Fruit fly (Drosophila melanogaster) whole organism, prepupa: ENCODE data around the gene BOD1.

ENCODE experiments used
- Blimp-1 ChIP-seq: fragments of 200-800 bp; sonication (Bioruptor generic); optimal IDR thresholded peaks from 3 replicates; lab custom pipeline; 2017; ENCODE audit warnings: missing biosample characterization, missing genetic modification characterization, mild to moderate bottlenecking, moderate library complexity, missing genetic modification reagents
- CG10631 ChIP-seq: fragments of 200-800 bp; sonication (Bioruptor generic); optimal IDR thresholded peaks from 2 replicates; lab custom pipeline; 2016; ENCODE audit warnings: missing biosample characterization, missing genetic modification characterization
- CG11762 ChIP-seq: fragments of 200-800 bp; sonication (Bioruptor generic); optimal IDR thresholded peaks from 3 replicates; lab custom pipeline; 2016; ENCODE audit warnings: missing biosample characterization, missing genetic modification characterization; ENCODE audit not compliant: insufficient read depth
- CG11902 ChIP-seq: fragments of 200-800 bp; sonication (Bioruptor generic); optimal IDR thresholded peaks from 3 replicates; lab custom pipeline; 2016; ENCODE audit warnings: missing biosample characterization, missing genetic modification characterization
- CG1621 ChIP-seq: fragments of 200-800 bp; sonication (Bioruptor generic); optimal IDR thresholded peaks from 3 replicates; lab custom pipeline; 2018; ENCODE audit warnings: missing biosample characterization, mild to moderate bottlenecking, missing genetic modification characterization
- CG16779 ChIP-seq: fragments of 200-800 bp; sonication (Bioruptor generic); optimal IDR thresholded peaks from 3 replicates; lab custom pipeline; 2017; ENCODE audit warnings: missing biosample characterization, mild to moderate bottlenecking, missing genetic modification characterization
- CG3032 ChIP-seq: fragments of 200-800 bp; optimal IDR thresholded peaks from 2 replicates; lab custom pipeline; 2019; ENCODE audit warnings: missing biosample characterization, mild to moderate bottlenecking, missing genetic modification characterization, moderate library complexity
- CG31627 ChIP-seq: fragments of 200-800 bp; sonication (Bioruptor generic); optimal IDR thresholded peaks from 3 replicates; lab custom pipeline; 2016; ENCODE audit warnings: missing biosample characterization, missing genetic modification characterization
- CG3919 ChIP-seq: fragments of 200-800 bp; sonication (Bioruptor generic); optimal IDR thresholded peaks from 3 replicates; lab custom pipeline; 2016; ENCODE audit warnings: missing biosample characterization, missing genetic modification characterization
- CG4318 ChIP-seq: fragments of 200-800 bp; sonication (Bioruptor generic); optimal IDR thresholded peaks from 3 replicates; lab custom pipeline; 2017; ENCODE audit warnings: missing biosample characterization, mild to moderate bottlenecking, missing genetic modification characterization
- CG6163 ChIP-seq: fragments of 200-800 bp; sonication (Bioruptor generic); IDR thresholded peaks from 3 replicates; pipeline ENCODE4 v1.3.6; 2022; ENCODE audit warnings: missing biosample characterization, missing genetic modification characterization
- CG6276 ChIP-seq: fragments of 200-800 bp; sonication (Bioruptor generic); optimal IDR thresholded peaks from 2 replicates; lab custom pipeline; 2017; ENCODE audit warnings: missing biosample characterization, mild to moderate bottlenecking, missing genetic modification characterization
- CG6808 ChIP-seq: fragments of 200-800 bp; sonication (Bioruptor generic); optimal IDR thresholded peaks from 3 replicates; lab custom pipeline; 2017; ENCODE audit warnings: missing biosample characterization, missing genetic modification characterization, mild to moderate bottlenecking, moderate library complexity, missing genetic modification reagents
- CG6854 ChIP-seq: fragments of 200-800 bp; sonication (Bioruptor generic); optimal IDR thresholded peaks from 2 replicates; lab custom pipeline; 2017; ENCODE audit warnings: missing biosample characterization, mild to moderate bottlenecking, missing genetic modification characterization
- CG7368 ChIP-seq: fragments of 200-800 bp; sonication (Bioruptor generic); optimal IDR thresholded peaks from 3 replicates; lab custom pipeline; 2016; ENCODE audit warnings: missing biosample characterization, missing genetic modification characterization
- CG8119 ChIP-seq: fragments of 200-800 bp; sonication (Bioruptor generic); IDR thresholded peaks from 3 replicates; pipeline ENCODE4 v1.3.6; 2022; ENCODE audit warnings: missing biosample characterization, missing genetic modification characterization
- CG8319 ChIP-seq: fragments of 200-800 bp; sonication (Bioruptor generic); optimal IDR thresholded peaks from 3 replicates; lab custom pipeline; 2016; ENCODE audit warnings: missing biosample characterization, missing genetic modification characterization
- CG9139 ChIP-seq: fragments of 200-800 bp; sonication (Bioruptor generic); optimal IDR thresholded peaks from 3 replicates; lab custom pipeline; 2017; ENCODE audit warnings: missing biosample characterization, mild to moderate bottlenecking, missing genetic modification characterization
- Eip75B ChIP-seq: fragments of 200-800 bp; sonication (Bioruptor generic); optimal IDR thresholded peaks from 3 replicates; lab custom pipeline; 2016; ENCODE audit warnings: missing biosample characterization, missing genetic modification characterization
- Eip78C ChIP-seq: fragments of 200-800 bp; sonication (Bioruptor generic); peaks from one replicate; lab custom pipeline; 2016; ENCODE audit warnings: missing biosample characterization, missing genetic modification characterization
- Eip93F ChIP-seq: fragments of 200-800 bp; sonication (Bioruptor generic); optimal IDR thresholded peaks from 2 replicates; lab custom pipeline; 2016; ENCODE audit warnings: missing biosample characterization, mild to moderate bottlenecking, missing genetic modification characterization
- Ets96B ChIP-seq: fragments of 200-800 bp; optimal IDR thresholded peaks from 2 replicates; lab custom pipeline; 2019; ENCODE audit warnings: missing biosample characterization, mild to moderate bottlenecking, missing genetic modification characterization, moderate library complexity
- Gug ChIP-seq: fragments of 200-800 bp; sonication (Bioruptor generic); IDR thresholded peaks from 2 replicates; pipeline ENCODE4 v1.3.6; 2022; ENCODE audit warnings: missing biosample characterization, missing genetic modification characterization
- Hr38 ChIP-seq: sonication (Bioruptor generic); optimal IDR thresholded peaks from 2 replicates; lab custom pipeline; 2016; ENCODE audit warnings: missing biosample characterization, missing genetic modification characterization
- Hr39 ChIP-seq: fragments of 200-800 bp; sonication (Bioruptor generic); optimal IDR thresholded peaks from 2 replicates; lab custom pipeline; 2016; ENCODE audit warnings: missing biosample characterization, missing genetic modification characterization
- Lpt ChIP-seq: fragments of 200-800 bp; sonication (Bioruptor generic); optimal IDR thresholded peaks from 3 replicates; lab custom pipeline; 2016; ENCODE audit warnings: missing biosample characterization, missing genetic modification characterization
- OdsH ChIP-seq: fragments of 200-800 bp; sonication (Bioruptor generic); optimal IDR thresholded peaks from 3 replicates; lab custom pipeline; 2016; ENCODE audit warnings: missing biosample characterization, missing genetic modification characterization
- Smox ChIP-seq: fragments of 200-800 bp; sonication (Bioruptor generic); optimal IDR thresholded peaks from 3 replicates; lab custom pipeline; 2016; ENCODE audit warnings: missing biosample characterization, missing genetic modification characterization
- Sox14 ChIP-seq: fragments of 200-800 bp; sonication (Bioruptor generic); optimal IDR thresholded peaks from 3 replicates; lab custom pipeline; 2016; ENCODE audit warnings: missing biosample characterization, missing genetic modification characterization
- Sox15 ChIP-seq: fragments of 200-800 bp; sonication (Bioruptor generic); optimal IDR thresholded peaks from 3 replicates; lab custom pipeline; 2016; ENCODE audit warnings: missing biosample characterization, missing genetic modification characterization
- acj6 ChIP-seq: fragments of 200-800 bp; sonication (Bioruptor generic); optimal IDR thresholded peaks from 3 replicates; lab custom pipeline; 2016; ENCODE audit warnings: missing biosample characterization, missing genetic modification characterization
- dac ChIP-seq: fragments of 200-800 bp; sonication (Bioruptor generic); optimal IDR thresholded peaks from 2 replicates; lab custom pipeline; 2017; ENCODE audit warnings: missing biosample characterization, mild to moderate bottlenecking, missing genetic modification characterization
- esn ChIP-seq: fragments of 200-800 bp; sonication (Bioruptor generic); optimal IDR thresholded peaks from 2 replicates; lab custom pipeline; 2016; ENCODE audit warnings: missing biosample characterization, mild to moderate bottlenecking, missing genetic modification characterization, moderate library complexity
- fd59A ChIP-seq: fragments of 200-800 bp; sonication (Bioruptor generic); optimal IDR thresholded peaks from 2 replicates; lab custom pipeline; 2017; ENCODE audit warnings: missing biosample characterization, mild to moderate bottlenecking, missing genetic modification characterization, missing genetic modification reagents
- fkh ChIP-seq: fragments of 200-800 bp; sonication (Bioruptor generic); optimal IDR thresholded peaks from 3 replicates; lab custom pipeline; 2017; ENCODE audit warnings: missing biosample characterization, mild to moderate bottlenecking, missing genetic modification characterization, moderate library complexity
- net ChIP-seq: fragments of 200-800 bp; sonication (Bioruptor generic); optimal IDR thresholded peaks from 3 replicates; lab custom pipeline; 2016; ENCODE audit warnings: missing biosample characterization, missing genetic modification characterization
- pdm3 ChIP-seq: fragments of 200-800 bp; sonication (Bioruptor generic); optimal IDR thresholded peaks from 3 replicates; lab custom pipeline; 2016; ENCODE audit warnings: missing biosample characterization, missing genetic modification characterization
- salr ChIP-seq, 2 experiments: fragments of 200-800 bp; sonication (Bioruptor generic); optimal IDR thresholded peaks; 3 replicates each; lab custom pipeline; 2016 to 2018; ENCODE audit warnings: missing biosample characterization in 2 of 2, missing genetic modification characterization in 2 of 2, mild to moderate bottlenecking in 1 of 2
- ss ChIP-seq, 2 experiments: fragments of 200-800 bp; sonication (Bioruptor generic); optimal IDR thresholded peaks; 2 replicates in 1 of 2; 3 replicates in 1 of 2; lab custom pipeline; 2017 to 2018; ENCODE audit warnings: mild to moderate bottlenecking in 2 of 2, missing biosample characterization in 2 of 2, missing genetic modification characterization in 2 of 2, moderate library complexity in 1 of 2
- topi ChIP-seq: fragments of 200-800 bp; sonication (Bioruptor generic); optimal IDR thresholded peaks from 3 replicates; lab custom pipeline; 2016; ENCODE audit warnings: missing biosample characterization, missing genetic modification characterization
- vri ChIP-seq: fragments of 200-800 bp; sonication (Bioruptor generic); optimal IDR thresholded peaks from 3 replicates; lab custom pipeline; 2016; ENCODE audit warnings: missing biosample characterization, mild to moderate bottlenecking, missing genetic modification characterization

The BOD1 gene

DNA sequence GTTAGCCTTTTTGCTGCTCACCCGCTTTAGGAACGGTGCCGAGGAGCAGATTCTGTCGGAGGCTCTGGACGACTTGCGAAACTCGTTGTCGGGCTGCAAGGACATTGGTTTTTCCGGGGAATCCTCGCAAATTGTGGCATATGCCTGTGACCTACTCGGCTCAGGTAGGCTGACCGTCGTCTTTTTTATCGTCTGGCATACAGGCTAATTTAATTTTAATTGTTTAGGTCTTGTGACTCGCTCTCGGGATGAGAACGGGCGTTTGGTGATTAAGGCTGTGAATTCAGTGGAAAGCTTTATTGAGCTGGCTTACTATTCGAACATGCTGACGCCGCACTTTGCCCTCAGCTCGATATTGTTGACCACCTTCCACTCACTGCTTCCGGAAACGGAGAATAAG is 6.6 kb upstream of the BOD1 start:
- TF ChIP-seq Lpt (GFP tag; lab: Kevin White, UChicago) (no peak), CG31627 (GFP tag; lab: Kevin White, UChicago) (no peak), salr (GFP tag; optimal IDR thresholded peaks at IDR 0.05; lab: Kevin White, UChicago) (no peak), pdm3 (GFP tag; lab: Kevin White, UChicago) (no peak), CG16779 (tag; lab: Kevin White, UChicago) (no peak), Sox15 (GFP tag; lab: Kevin White, UChicago) (no peak), Eip93F (GFP tag; lab: Kevin White, UChicago) (no peak), CG1621 (no peak), acj6 (GFP tag; lab: Kevin White, UChicago) (no peak), fd59A (GFP tag; lab: Kevin White, UChicago) (no peak), CG9139 (GFP tag; lab: Kevin White, UChicago) (no peak), CG3919 (GFP tag; lab: Kevin White, UChicago) (no peak), CG6808 (GFP tag; lab: Kevin White, UChicago) (no peak), dac (GFP tag; lab: Kevin White, UChicago) (no peak), OdsH (GFP tag; lab: Kevin White, UChicago) (no peak), Eip75B (GFP tag; lab: Kevin White, UChicago) (no peak), CG10631 (GFP tag; lab: Kevin White, UChicago) (no peak)
- TF ChIP-seq, all 60 proteins: peak for 0

dm6 chr3R:27945398-27945797 is 7.4 kb downstream of the BOD1 start:
- TF ChIP-seq Eip78C (GFP tag; lab: Kevin White, UChicago): peak; percentile 49
- TF ChIP-seq Sox14 (GFP tag; lab: Kevin White, UChicago): no peak

- TF ChIP-seq vri (GFP tag; lab: Kevin White, UChicago): peak; percentile 75
- no peak for TF ChIP-seq net (GFP tag; lab: Kevin White, UChicago)
- no peak for TF ChIP-seq Hr38 (GFP tag; lab: Kevin White, UChicago)
- peak; percentile 33 for TF ChIP-seq Eip78C (GFP tag; lab: Kevin White, UChicago)
- no peak for TF ChIP-seq pdm3 (GFP tag; lab: Kevin White, UChicago)
- no peak for TF ChIP-seq fd59A (GFP tag; lab: Kevin White, UChicago)
- TF ChIP-seq Gug (GFP tag; lab: Robert Waterston, UW): no peak
- TF ChIP-seq fkh (GFP tag; lab: Kevin White, UChicago): peak; percentile 85
- no peak for TF ChIP-seq CG8119 (GFP tag; lab: Robert Waterston, UW)
These were observed 8.6 kb downstream of the BOD1 start for dm6 chr3R:27946555-27947204.

dm6 chr3R:27947682-27948245 is 9.7 kb downstream of the BOD1 start, which contains the start of gene mfrn:
TSS of gene mfrn (minus strand) at chr3R:27948021.
- TF ChIP-seq Eip93F (GFP tag; lab: Kevin White, UChicago) (no peak), CG6854 (GFP tag; lab: Kevin White, UChicago) (peak; percentile 7)

dm6 chr3R:27948421-27948906 is 10.4 kb downstream of the BOD1 start, which contains the start of gene Gp93:
TSS of gene Gp93 (plus strand) at chr3R:27948711.
- TF ChIP-seq pdm3 (GFP tag; lab: Kevin White, UChicago): no peak
- peak; percentile 71 for TF ChIP-seq CG3032 (tag; lab: Kevin White, UChicago)
- TF ChIP-seq CG7368: no peak
- TF ChIP-seq ss (GFP tag; optimal IDR thresholded peaks at IDR 0.05; lab: Kevin White, UChicago): no peak
- TF ChIP-seq Smox (GFP tag; lab: Kevin White, UChicago): no peak
- no peak for TF ChIP-seq topi (GFP tag; lab: Kevin White, UChicago)
- TF ChIP-seq CG6808 (GFP tag; lab: Kevin White, UChicago): peak; percentile 53
- no peak for TF ChIP-seq CG11902 (GFP tag; lab: Kevin White, UChicago)
- peak; percentile 51 for TF ChIP-seq Ets96B (tag; lab: Kevin White, UChicago)
- peak; percentile 73 for TF ChIP-seq CG31627 (GFP tag; lab: Kevin White, UChicago)
- no peak for TF ChIP-seq Hr38 (GFP tag; lab: Kevin White, UChicago)
- peak; percentile 72 for TF ChIP-seq CG6163 (GFP tag; lab: Robert Waterston, UW)
- TF ChIP-seq Hr39: no peak
- peak; percentile 74 for TF ChIP-seq esn (GFP tag; lab: Kevin White, UChicago)
- no peak for TF ChIP-seq CG10631 (GFP tag; lab: Kevin White, UChicago)
- TF ChIP-seq Blimp-1: no peak
- no peak for TF ChIP-seq CG8319
- peak; percentile 25 for TF ChIP-seq fd59A (GFP tag; lab: Kevin White, UChicago)
- TF ChIP-seq CG11762: no peak
- no peak for TF ChIP-seq CG4318 (GFP tag; lab: Kevin White, UChicago)
- TF ChIP-seq CG6276 (GFP tag; lab: Kevin White, UChicago): no peak
- TF ChIP-seq CG6854 (GFP tag; lab: Kevin White, UChicago): peak; percentile 26
